Fruit fly (Drosophila melanogaster) whole organism: ENCODE measurements around the gene Srp9.

Source experiments
- CG8478 ChIP-seq: fragments of >200 bp; optimal IDR thresholded peaks from 2 replicates; lab custom pipeline; 2018; ENCODE audit warnings: inconsistent platforms
- EcR ChIP-seq, 2 experiments: fragments of >200 bp; optimal IDR thresholded peaks; 2 replicates each; lab custom pipeline; 2017; ENCODE audit warnings: missing biosample characterization in 2 of 2, missing genetic modification characterization in 2 of 2, missing genetic modification reagents in 2 of 2
- psq ChIP-seq: fragments of >200 bp; optimal IDR thresholded peaks from 2 replicates; lab custom pipeline; 2017
- usp ChIP-seq: fragments of >200 bp; optimal IDR thresholded peaks from 2 replicates; lab custom pipeline; 2017; ENCODE audit warnings: missing biosample characterization, missing genetic modification characterization, mixed read lengths

- TF ChIP-seq CG8478 (lab: Kevin White, UChicago) (no peak), usp (no peak), EcR (GFP tag; optimal IDR thresholded peaks at IDR 0.05; lab: Kevin White, UChicago) (no peak), psq (lab: Kevin White, UChicago) (no peak)
Measured at dm6 chr3L:7890567-7890966, 45.6 kb upstream of the Srp9 start.
